Worm (Caenorhabditis elegans): ENCODE data around the gene fbxa-201.

Gene fbxa-201

DNA sequence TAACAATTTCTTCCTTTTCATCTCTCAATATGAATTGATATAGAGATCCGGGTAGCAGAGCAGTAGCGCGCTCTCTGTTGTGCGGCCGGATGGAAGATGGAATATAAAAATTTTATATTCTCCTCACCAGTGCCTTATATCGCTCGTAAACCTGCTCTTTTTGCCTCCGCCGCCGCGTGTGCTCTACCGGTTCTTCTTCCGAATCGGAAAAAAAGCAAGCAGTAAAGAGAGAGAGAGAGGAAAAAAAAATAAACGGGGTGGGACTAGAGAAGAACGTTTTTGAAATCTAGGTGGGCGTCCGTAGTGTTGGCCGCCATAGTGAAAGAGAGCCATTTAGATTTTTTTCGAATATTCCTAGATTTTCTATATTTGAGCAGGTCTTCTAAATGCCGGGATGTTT is 37.2 kb upstream of the fbxa-201 start, which contains the start of gene glb-25:
TSS of gene glb-25 (plus strand) at position 301 of the 400 bp plus-strand sequence.
- TF ChIP-seq nhr-76 (tag; optimal IDR thresholded peaks at IDR 0.05) (no peak), pqm-1 (tag; optimal IDR thresholded peaks at IDR 0.05) (no peak), elt-2 (tag; optimal IDR thresholded peaks at IDR 0.05) (no peak), zip-4 (GFP tag; optimal IDR thresholded peaks at IDR 0.05) (no peak), unc-130 (tag; optimal IDR thresholded peaks at IDR 0.05) (no peak), hlh-4 (tag; optimal IDR thresholded peaks at IDR 0.05) (no peak), ama-1 (optimal IDR thresholded peaks at IDR 0.05) (no peak)

DNA sequence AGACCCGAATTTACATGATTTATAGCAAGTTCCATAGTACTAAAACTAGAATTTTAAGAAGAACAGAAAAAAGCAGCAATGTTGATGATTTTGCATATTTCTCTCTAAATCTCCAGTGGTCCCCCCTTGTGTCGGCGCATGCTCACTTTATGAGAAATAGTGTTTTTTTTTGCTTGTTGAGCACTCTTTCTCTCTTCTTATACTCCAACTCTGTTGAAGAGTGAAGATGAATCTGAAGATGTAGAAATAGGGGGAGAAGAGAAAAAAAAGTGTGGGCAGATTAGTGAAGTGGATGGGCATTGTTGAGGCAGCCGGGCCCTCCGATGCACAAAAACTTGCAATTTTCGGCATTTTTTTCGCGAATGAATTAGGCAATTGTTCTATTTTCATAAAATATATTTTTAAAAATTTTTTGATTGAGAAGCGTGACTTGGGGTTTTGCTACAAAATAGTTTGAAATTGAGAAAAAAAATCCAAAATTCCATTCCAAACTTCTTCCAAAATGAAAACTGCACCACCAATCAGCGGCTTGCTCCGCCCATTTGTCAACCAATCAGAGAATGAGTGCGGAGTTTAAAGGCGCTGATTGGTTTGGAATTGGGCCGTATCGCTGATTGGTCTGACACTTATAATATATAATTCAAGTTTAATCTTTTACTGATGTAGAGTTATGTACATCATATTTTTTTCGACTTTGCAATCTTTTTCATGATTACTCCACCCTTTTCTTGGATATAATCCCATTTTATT is 34.5 kb upstream of the fbxa-201 start:
- TF ChIP-seq lin-14 (GFP tag; optimal IDR thresholded peaks at IDR 0.05) (peak; percentile 87), unc-98 (GFP tag; IDR thresholded peaks at IDR 0.05) (no peak), ceh-82 (tag; optimal IDR thresholded peaks at IDR 0.05) (peak in 1 of 3 experiments; percentile 5)

DNA sequence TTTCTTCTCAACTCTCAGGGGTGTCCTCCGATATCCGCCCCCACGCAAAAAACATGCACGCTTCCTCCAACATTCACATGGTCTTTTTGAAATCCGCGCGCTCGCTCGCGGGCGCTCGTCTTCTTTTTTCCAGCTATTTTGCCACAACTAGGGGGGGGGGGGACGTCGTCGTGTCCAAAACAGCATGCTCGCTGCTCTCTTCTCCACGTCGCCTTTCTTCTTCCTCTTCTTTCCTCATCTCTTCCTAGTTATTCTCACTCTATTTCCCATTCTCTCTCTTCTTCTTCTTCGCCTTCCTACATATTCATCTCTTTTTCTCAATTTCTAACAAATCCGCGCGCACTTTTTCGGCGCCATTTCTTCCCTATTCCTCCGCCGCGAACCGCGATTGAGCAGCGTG is 31.7 kb upstream of the fbxa-201 start:
- TF ChIP-seq ceh-82 (tag; optimal IDR thresholded peaks at IDR 0.05) (peak in 1 of 3 experiments; percentile 47), ztf-4 (tag; optimal IDR thresholded peaks at IDR 0.05) (no peak), nhr-12 (tag; optimal IDR thresholded peaks at IDR 0.05) (no peak), snu-23 (GFP tag; optimal IDR thresholded peaks at IDR 0.05) (peak; percentile 27), jun-1 (tag; optimal IDR thresholded peaks at IDR 0.05) (no peak), lin-13 (GFP tag; optimal IDR thresholded peaks at IDR 0.05) (no peak), C04F5.9 (tag; optimal IDR thresholded peaks at IDR 0.05) (no peak), lin-39 (tag; optimal IDR thresholded peaks at IDR 0.05) (no peak), nhr-76 (tag; optimal IDR thresholded peaks at IDR 0.05) (no peak), sup-37 (GFP tag; optimal IDR thresholded peaks at IDR 0.05) (no peak), unc-98 (GFP tag; IDR thresholded peaks at IDR 0.05) (no peak), pax-3 (tag; optimal IDR thresholded peaks at IDR 0.05) (peak; percentile 46), fkh-10 (GFP tag; optimal IDR thresholded peaks at IDR 0.05) (peak; percentile 57), ceh-88 (GFP tag; IDR thresholded peaks at IDR 0.05) (no peak), nhr-19 (GFP tag; conservative IDR thresholded peaks at IDR 0.05) (no peak), ces-1 (GFP tag; optimal IDR thresholded peaks at IDR 0.05) (no peak), nhr-77 (tag; optimal IDR thresholded peaks at IDR 0.05) (no peak), blmp-1 (tag; optimal IDR thresholded peaks at IDR 0.05) (no peak), grh-1 (GFP tag; IDR thresholded peaks at IDR 0.05) (no peak), dpl-1 (GFP tag; optimal IDR thresholded peaks at IDR 0.05) (no peak), nhr-71 (tag; optimal IDR thresholded peaks at IDR 0.05) (peak; percentile 58), nhr-84 (tag; optimal IDR thresholded peaks at IDR 0.05) (no peak), skn-1 (tag; optimal IDR thresholded peaks at IDR 0.05) (no peak), zag-1 (tag; optimal IDR thresholded peaks at IDR 0.05) (no peak), mef-2 (tag; optimal IDR thresholded peaks at IDR 0.05) (no peak), xbp-1 (tag; optimal IDR thresholded peaks at IDR 0.05) (peak; percentile 36), ceh-8 (GFP tag; optimal IDR thresholded peaks at IDR 0.05) (peak; percentile 35), isw-1 (GFP tag; IDR thresholded peaks at IDR 0.05) (peak; percentile 8; the same call in 1 of the 2 replicates), aha-1 (tag; optimal IDR thresholded peaks at IDR 0.05) (no peak), ceh-90 (tag; optimal IDR thresholded peaks at IDR 0.05) (no peak), nhr-20 (tag; optimal IDR thresholded peaks at IDR 0.05) (no peak), snpc-4 (tag; optimal IDR thresholded peaks at IDR 0.05) (no peak), nhr-90 (tag; optimal IDR thresholded peaks at IDR 0.05; ENCODE audit: poor library complexity) (no peak), C16A3.4 (tag; optimal IDR thresholded peaks at IDR 0.05) (no peak), rnt-1 (tag; optimal IDR thresholded peaks at IDR 0.05) (no peak), irx-1 (tag; optimal IDR thresholded peaks at IDR 0.05) (peak; percentile 25), fkh-8 (tag; optimal IDR thresholded peaks at IDR 0.05) (peak; percentile 91), unc-86 (tag; optimal IDR thresholded peaks at IDR 0.05) (peak; percentile 56), egl-27 (tag; optimal IDR thresholded peaks at IDR 0.05) (no peak), elt-2 (tag; optimal IDR thresholded peaks at IDR 0.05) (no peak), alr-1 (tag; optimal IDR thresholded peaks at IDR 0.05; ENCODE audit: borderline replicate concordance) (no peak), fos-1 (tag; optimal IDR thresholded peaks at IDR 0.05) (no peak), swsn-7 (tag; optimal IDR thresholded peaks at IDR 0.05) (peak; percentile 57)
